Fruit fly (Drosophila melanogaster) whole organism, prepupa: ENCODE data around the gene Atg5.

Source experiments
- Blimp-1 ChIP-seq: fragments of 200-800 bp; sonication (Bioruptor generic); optimal IDR thresholded peaks from 3 replicates; lab custom pipeline; 2017; ENCODE audit warnings: missing biosample characterization, missing genetic modification characterization, mild to moderate bottlenecking, moderate library complexity, missing genetic modification reagents
- CG10631 ChIP-seq: fragments of 200-800 bp; sonication (Bioruptor generic); optimal IDR thresholded peaks from 2 replicates; lab custom pipeline; 2016; ENCODE audit warnings: missing biosample characterization, missing genetic modification characterization
- CG11294 ChIP-seq: fragments of 200-800 bp; sonication (Bioruptor generic); IDR thresholded peaks from 2 replicates; pipeline ENCODE4 v1.3.6; 2022; ENCODE audit warnings: missing biosample characterization, missing genetic modification characterization
- CG11762 ChIP-seq: fragments of 200-800 bp; sonication (Bioruptor generic); optimal IDR thresholded peaks from 3 replicates; lab custom pipeline; 2016; ENCODE audit warnings: missing biosample characterization, missing genetic modification characterization; ENCODE audit not compliant: insufficient read depth
- CG15336 ChIP-seq: fragments of 200-800 bp; sonication (Bioruptor generic); IDR thresholded peaks from 2 replicates; pipeline ENCODE4 v1.3.6; 2022; ENCODE audit warnings: missing biosample characterization, missing genetic modification characterization
- CG1621 ChIP-seq: fragments of 200-800 bp; sonication (Bioruptor generic); optimal IDR thresholded peaks from 3 replicates; lab custom pipeline; 2018; ENCODE audit warnings: missing biosample characterization, mild to moderate bottlenecking, missing genetic modification characterization
- CG16779 ChIP-seq: fragments of 200-800 bp; sonication (Bioruptor generic); optimal IDR thresholded peaks from 3 replicates; lab custom pipeline; 2017; ENCODE audit warnings: missing biosample characterization, mild to moderate bottlenecking, missing genetic modification characterization
- CG3032 ChIP-seq: fragments of 200-800 bp; optimal IDR thresholded peaks from 2 replicates; lab custom pipeline; 2019; ENCODE audit warnings: missing biosample characterization, mild to moderate bottlenecking, missing genetic modification characterization, moderate library complexity
- CG31627 ChIP-seq: fragments of 200-800 bp; sonication (Bioruptor generic); optimal IDR thresholded peaks from 3 replicates; lab custom pipeline; 2016; ENCODE audit warnings: missing biosample characterization, missing genetic modification characterization
- CG32006 ChIP-seq: fragments of 200-800 bp; sonication (Bioruptor generic); optimal IDR thresholded peaks from 3 replicates; lab custom pipeline; 2017; ENCODE audit warnings: missing biosample characterization, mild to moderate bottlenecking, missing genetic modification characterization
- CG3919 ChIP-seq: fragments of 200-800 bp; sonication (Bioruptor generic); optimal IDR thresholded peaks from 3 replicates; lab custom pipeline; 2016; ENCODE audit warnings: missing biosample characterization, missing genetic modification characterization
- CG4318 ChIP-seq: fragments of 200-800 bp; sonication (Bioruptor generic); optimal IDR thresholded peaks from 3 replicates; lab custom pipeline; 2017; ENCODE audit warnings: missing biosample characterization, mild to moderate bottlenecking, missing genetic modification characterization
- CG6163 ChIP-seq: fragments of 200-800 bp; sonication (Bioruptor generic); IDR thresholded peaks from 3 replicates; pipeline ENCODE4 v1.3.6; 2022; ENCODE audit warnings: missing biosample characterization, missing genetic modification characterization
- CG6808 ChIP-seq: fragments of 200-800 bp; sonication (Bioruptor generic); optimal IDR thresholded peaks from 3 replicates; lab custom pipeline; 2017; ENCODE audit warnings: missing biosample characterization, missing genetic modification characterization, mild to moderate bottlenecking, moderate library complexity, missing genetic modification reagents
- CG6854 ChIP-seq: fragments of 200-800 bp; sonication (Bioruptor generic); optimal IDR thresholded peaks from 2 replicates; lab custom pipeline; 2017; ENCODE audit warnings: missing biosample characterization, mild to moderate bottlenecking, missing genetic modification characterization
- CG7368 ChIP-seq: fragments of 200-800 bp; sonication (Bioruptor generic); optimal IDR thresholded peaks from 3 replicates; lab custom pipeline; 2016; ENCODE audit warnings: missing biosample characterization, missing genetic modification characterization
- CG8119 ChIP-seq: fragments of 200-800 bp; sonication (Bioruptor generic); IDR thresholded peaks from 3 replicates; pipeline ENCODE4 v1.3.6; 2022; ENCODE audit warnings: missing biosample characterization, missing genetic modification characterization
- CG8319 ChIP-seq: fragments of 200-800 bp; sonication (Bioruptor generic); optimal IDR thresholded peaks from 3 replicates; lab custom pipeline; 2016; ENCODE audit warnings: missing biosample characterization, missing genetic modification characterization
- CG8632 ChIP-seq: fragments of 200-800 bp; sonication (Bioruptor generic); optimal IDR thresholded peaks from 3 replicates; lab custom pipeline; 2016; ENCODE audit warnings: missing biosample characterization, missing genetic modification characterization
- CG9139 ChIP-seq: fragments of 200-800 bp; sonication (Bioruptor generic); optimal IDR thresholded peaks from 3 replicates; lab custom pipeline; 2017; ENCODE audit warnings: missing biosample characterization, mild to moderate bottlenecking, missing genetic modification characterization
- Eip78C ChIP-seq: fragments of 200-800 bp; sonication (Bioruptor generic); peaks from one replicate; lab custom pipeline; 2016; ENCODE audit warnings: missing biosample characterization, missing genetic modification characterization
- Eip93F ChIP-seq: fragments of 200-800 bp; sonication (Bioruptor generic); optimal IDR thresholded peaks from 2 replicates; lab custom pipeline; 2016; ENCODE audit warnings: missing biosample characterization, mild to moderate bottlenecking, missing genetic modification characterization
- Ets96B ChIP-seq: fragments of 200-800 bp; optimal IDR thresholded peaks from 2 replicates; lab custom pipeline; 2019; ENCODE audit warnings: missing biosample characterization, mild to moderate bottlenecking, missing genetic modification characterization, moderate library complexity
- Gug ChIP-seq: fragments of 200-800 bp; sonication (Bioruptor generic); IDR thresholded peaks from 2 replicates; pipeline ENCODE4 v1.3.6; 2022; ENCODE audit warnings: missing biosample characterization, missing genetic modification characterization
- Hr38 ChIP-seq: sonication (Bioruptor generic); optimal IDR thresholded peaks from 2 replicates; lab custom pipeline; 2016; ENCODE audit warnings: missing biosample characterization, missing genetic modification characterization
- Hr39 ChIP-seq: fragments of 200-800 bp; sonication (Bioruptor generic); optimal IDR thresholded peaks from 2 replicates; lab custom pipeline; 2016; ENCODE audit warnings: missing biosample characterization, missing genetic modification characterization
- Hr4 ChIP-seq: fragments of 200-800 bp; sonication (Bioruptor generic); optimal IDR thresholded peaks from 3 replicates; lab custom pipeline; 2016; ENCODE audit warnings: missing biosample characterization, missing genetic modification characterization
- Lpt ChIP-seq: fragments of 200-800 bp; sonication (Bioruptor generic); optimal IDR thresholded peaks from 3 replicates; lab custom pipeline; 2016; ENCODE audit warnings: missing biosample characterization, missing genetic modification characterization
- OdsH ChIP-seq: fragments of 200-800 bp; sonication (Bioruptor generic); optimal IDR thresholded peaks from 3 replicates; lab custom pipeline; 2016; ENCODE audit warnings: missing biosample characterization, missing genetic modification characterization
- Smox ChIP-seq: fragments of 200-800 bp; sonication (Bioruptor generic); optimal IDR thresholded peaks from 3 replicates; lab custom pipeline; 2016; ENCODE audit warnings: missing biosample characterization, missing genetic modification characterization
- Sox102F ChIP-seq: fragments of 200-800 bp; sonication (Bioruptor generic); optimal IDR thresholded peaks from 2 replicates; lab custom pipeline; 2016; ENCODE audit warnings: missing biosample characterization, mild to moderate bottlenecking, missing genetic modification characterization
- Sox14 ChIP-seq: fragments of 200-800 bp; sonication (Bioruptor generic); optimal IDR thresholded peaks from 3 replicates; lab custom pipeline; 2016; ENCODE audit warnings: missing biosample characterization, missing genetic modification characterization
- Sox15 ChIP-seq: fragments of 200-800 bp; sonication (Bioruptor generic); optimal IDR thresholded peaks from 3 replicates; lab custom pipeline; 2016; ENCODE audit warnings: missing biosample characterization, missing genetic modification characterization
- achi ChIP-seq: fragments of 200-800 bp; sonication (Bioruptor generic); optimal IDR thresholded peaks from 3 replicates; lab custom pipeline; 2016; ENCODE audit warnings: missing biosample characterization, missing genetic modification characterization
- acj6 ChIP-seq: fragments of 200-800 bp; sonication (Bioruptor generic); optimal IDR thresholded peaks from 3 replicates; lab custom pipeline; 2016; ENCODE audit warnings: missing biosample characterization, missing genetic modification characterization
- cyc ChIP-seq: fragments of 200-800 bp; sonication (Bioruptor generic); optimal IDR thresholded peaks from 3 replicates; lab custom pipeline; 2016; ENCODE audit warnings: missing biosample characterization, missing genetic modification characterization
- dac ChIP-seq: fragments of 200-800 bp; sonication (Bioruptor generic); optimal IDR thresholded peaks from 2 replicates; lab custom pipeline; 2017; ENCODE audit warnings: missing biosample characterization, mild to moderate bottlenecking, missing genetic modification characterization
- esn ChIP-seq: fragments of 200-800 bp; sonication (Bioruptor generic); optimal IDR thresholded peaks from 2 replicates; lab custom pipeline; 2016; ENCODE audit warnings: missing biosample characterization, mild to moderate bottlenecking, missing genetic modification characterization, moderate library complexity
- fd59A ChIP-seq: fragments of 200-800 bp; sonication (Bioruptor generic); optimal IDR thresholded peaks from 2 replicates; lab custom pipeline; 2017; ENCODE audit warnings: missing biosample characterization, mild to moderate bottlenecking, missing genetic modification characterization, missing genetic modification reagents
- fd85E ChIP-seq: fragments of 200-800 bp; sonication (Bioruptor generic); optimal IDR thresholded peaks from 3 replicates; lab custom pipeline; 2016; ENCODE audit warnings: missing biosample characterization, missing genetic modification characterization
- fkh ChIP-seq: fragments of 200-800 bp; sonication (Bioruptor generic); optimal IDR thresholded peaks from 3 replicates; lab custom pipeline; 2017; ENCODE audit warnings: missing biosample characterization, mild to moderate bottlenecking, missing genetic modification characterization, moderate library complexity
- net ChIP-seq: fragments of 200-800 bp; sonication (Bioruptor generic); optimal IDR thresholded peaks from 3 replicates; lab custom pipeline; 2016; ENCODE audit warnings: missing biosample characterization, missing genetic modification characterization
- spab ChIP-seq: fragments of 200-800 bp; sonication (Bioruptor generic); optimal IDR thresholded peaks from 2 replicates; lab custom pipeline; 2017; ENCODE audit warnings: missing biosample characterization, mild to moderate bottlenecking, missing genetic modification characterization, missing genetic modification reagents
- ss ChIP-seq, 2 experiments: fragments of 200-800 bp; sonication (Bioruptor generic); optimal IDR thresholded peaks; 2 replicates in 1 of 2; 3 replicates in 1 of 2; lab custom pipeline; 2017 to 2018; ENCODE audit warnings: mild to moderate bottlenecking in 2 of 2, missing biosample characterization in 2 of 2, missing genetic modification characterization in 2 of 2, moderate library complexity in 1 of 2
- svp ChIP-seq: fragments of 200-800 bp; sonication (Bioruptor generic); peaks from one replicate; lab custom pipeline; 2016; ENCODE audit warnings: missing biosample characterization, missing genetic modification characterization
- topi ChIP-seq: fragments of 200-800 bp; sonication (Bioruptor generic); optimal IDR thresholded peaks from 3 replicates; lab custom pipeline; 2016; ENCODE audit warnings: missing biosample characterization, missing genetic modification characterization
- vri ChIP-seq: fragments of 200-800 bp; sonication (Bioruptor generic); optimal IDR thresholded peaks from 3 replicates; lab custom pipeline; 2016; ENCODE audit warnings: missing biosample characterization, mild to moderate bottlenecking, missing genetic modification characterization

Atg5 gene

dm6 chrX:7303848-7304427 is 19.6 kb downstream of the Atg5 start:
- no peak for TF ChIP-seq CG8632
- peak; percentile 62 for TF ChIP-seq fkh (GFP tag; lab: Kevin White, UChicago)
- TF ChIP-seq topi = no peak
- no peak for TF ChIP-seq achi (GFP tag; lab: Kevin White, UChicago)
- no peak for TF ChIP-seq CG15336 (GFP tag; lab: Robert Waterston, UW)
- peak in 1 of 2 experiments; percentile 9 for TF ChIP-seq ss (GFP tag; optimal IDR thresholded peaks at IDR 0.05; lab: Kevin White, UChicago)
- no peak for TF ChIP-seq Gug (GFP tag; lab: Robert Waterston, UW)
- TF ChIP-seq CG6854 (GFP tag; lab: Kevin White, UChicago) = no peak
- TF ChIP-seq Sox102F (GFP tag; lab: Kevin White, UChicago) = no peak
- TF ChIP-seq Eip78C (GFP tag; lab: Kevin White, UChicago) = peak; percentile 50
- no peak for TF ChIP-seq CG31627 (GFP tag; lab: Kevin White, UChicago)
- TF ChIP-seq svp (GFP tag; lab: Kevin White, UChicago) = peak; percentile 98
- TF ChIP-seq CG6808 (GFP tag; lab: Kevin White, UChicago) = peak; percentile 19
- no peak for TF ChIP-seq Lpt (GFP tag; lab: Kevin White, UChicago)
- TF ChIP-seq CG8319 = no peak
- TF ChIP-seq CG32006 (GFP tag; lab: Kevin White, UChicago) = no peak
- TF ChIP-seq vri (GFP tag; lab: Kevin White, UChicago) = peak; percentile 42
- no peak for TF ChIP-seq CG3032 (tag; lab: Kevin White, UChicago)
- TF ChIP-seq, all 60 proteins: peak for 6

dm6 chrX:7302329-7302728 is 21.2 kb downstream of the Atg5 start:
- TF ChIP-seq CG31627 (GFP tag; lab: Kevin White, UChicago) = peak; percentile 95
- peak; percentile 93 for TF ChIP-seq achi (GFP tag; lab: Kevin White, UChicago)
- TF ChIP-seq Hr39 = peak; percentile 97
- TF ChIP-seq fd59A (GFP tag; lab: Kevin White, UChicago) = peak; percentile 95
- peak; percentile 93 for TF ChIP-seq spab
- TF ChIP-seq vri (GFP tag; lab: Kevin White, UChicago) = peak; percentile 81
- TF ChIP-seq CG3919 (GFP tag; lab: Kevin White, UChicago) = peak; percentile 96
- peak; percentile 93 for TF ChIP-seq CG1621 (tag; lab: Kevin White, UChicago)
- TF ChIP-seq CG11294 (GFP tag; lab: Robert Waterston, UW) = peak; percentile 49; the same call in 1 of the 2 replicates
- no peak for TF ChIP-seq Hr38
- peak; percentile 75 for TF ChIP-seq fd85E (GFP tag; lab: Kevin White, UChicago)
- TF ChIP-seq CG15336 (GFP tag; lab: Robert Waterston, UW) = peak; percentile 88
- peak; percentile 74 for TF ChIP-seq Hr4 (GFP tag; lab: Kevin White, UChicago)
- TF ChIP-seq dac (GFP tag; lab: Kevin White, UChicago) = peak; percentile 56
- TF ChIP-seq Sox15 = peak; percentile 93
- peak; percentile 96 for TF ChIP-seq esn (GFP tag; lab: Kevin White, UChicago)
- TF ChIP-seq Smox = peak; percentile 94
- peak; percentile 96 for TF ChIP-seq cyc (GFP tag; lab: Kevin White, UChicago)
- peak; percentile 95 for TF ChIP-seq acj6 (GFP tag; lab: Kevin White, UChicago)
- TF ChIP-seq svp (GFP tag; lab: Kevin White, UChicago) = peak; percentile 93
- peak; percentile 79 for TF ChIP-seq Blimp-1 (GFP tag; lab: Kevin White, UChicago)
- peak; percentile 86 for TF ChIP-seq CG16779 (tag; lab: Kevin White, UChicago)
- TF ChIP-seq CG8119 (GFP tag; lab: Robert Waterston, UW) = peak; percentile 78
- peak; percentile 95 for TF ChIP-seq OdsH (GFP tag; lab: Kevin White, UChicago)
- peak; percentile 95 for TF ChIP-seq CG6163 (GFP tag; lab: Robert Waterston, UW)
- peak; percentile 94 for TF ChIP-seq Sox14
- TF ChIP-seq CG11762 (GFP tag; lab: Kevin White, UChicago) = peak; percentile 93
- peak; percentile 93 for TF ChIP-seq CG6808 (GFP tag; lab: Kevin White, UChicago)
- TF ChIP-seq CG4318 (GFP tag; lab: Kevin White, UChicago) = peak; percentile 77
- TF ChIP-seq CG10631 (GFP tag; lab: Kevin White, UChicago) = peak; percentile 96
- TF ChIP-seq CG9139 = peak; percentile 92
- peak; percentile 90 for TF ChIP-seq Ets96B (tag; lab: Kevin White, UChicago)
- peak; percentile 84 for TF ChIP-seq net (GFP tag; lab: Kevin White, UChicago)
- TF ChIP-seq Sox102F (GFP tag; lab: Kevin White, UChicago) = peak; percentile 91
- TF ChIP-seq Eip93F (GFP tag; lab: Kevin White, UChicago) = peak; percentile 93
- no peak for TF ChIP-seq fkh (GFP tag; lab: Kevin White, UChicago)
- peak; percentile 91 for TF ChIP-seq CG7368 (GFP tag; lab: Kevin White, UChicago)
- TF ChIP-seq CG8632 = peak; percentile 92
- peak; percentile 83 to 88 for TF ChIP-seq ss (GFP tag; optimal IDR thresholded peaks at IDR 0.05; lab: Kevin White, UChicago)
- TF ChIP-seq CG6854 (GFP tag; lab: Kevin White, UChicago) = peak; percentile 85
- TF ChIP-seq CG32006 (GFP tag; lab: Kevin White, UChicago) = peak; percentile 83
